Fruit fly (Drosophila melanogaster) whole organism, prepupa: Measurements from ENCODE around the gene pps.

Source experiments
- CG10631 ChIP-seq: fragments of 200-800 bp; sonication (Bioruptor generic); optimal IDR thresholded peaks from 2 replicates; lab custom pipeline; 2016; ENCODE audit warnings: missing biosample characterization, missing genetic modification characterization
- CG10669 ChIP-seq: fragments of 200-800 bp; sonication (Bioruptor generic); optimal IDR thresholded peaks from 3 replicates; lab custom pipeline; 2018; ENCODE audit warnings: missing biosample characterization, mild to moderate bottlenecking, missing genetic modification characterization, moderate library complexity
- CG11294 ChIP-seq: fragments of 200-800 bp; sonication (Bioruptor generic); IDR thresholded peaks from 2 replicates; pipeline ENCODE4 v1.3.6; 2022; ENCODE audit warnings: missing biosample characterization, missing genetic modification characterization
- CG11902 ChIP-seq: fragments of 200-800 bp; sonication (Bioruptor generic); optimal IDR thresholded peaks from 3 replicates; lab custom pipeline; 2016; ENCODE audit warnings: missing biosample characterization, missing genetic modification characterization
- CG15336 ChIP-seq: fragments of 200-800 bp; sonication (Bioruptor generic); IDR thresholded peaks from 2 replicates; pipeline ENCODE4 v1.3.6; 2022; ENCODE audit warnings: missing biosample characterization, missing genetic modification characterization
- CG16779 ChIP-seq: fragments of 200-800 bp; sonication (Bioruptor generic); optimal IDR thresholded peaks from 3 replicates; lab custom pipeline; 2017; ENCODE audit warnings: missing biosample characterization, mild to moderate bottlenecking, missing genetic modification characterization
- CG3032 ChIP-seq: fragments of 200-800 bp; optimal IDR thresholded peaks from 2 replicates; lab custom pipeline; 2019; ENCODE audit warnings: missing biosample characterization, mild to moderate bottlenecking, missing genetic modification characterization, moderate library complexity
- CG34406 ChIP-seq: fragments of 200-800 bp; sonication (Bioruptor generic); optimal IDR thresholded peaks from 3 replicates; lab custom pipeline; 2016; ENCODE audit warnings: missing biosample characterization, missing genetic modification characterization
- CG3919 ChIP-seq: fragments of 200-800 bp; sonication (Bioruptor generic); optimal IDR thresholded peaks from 3 replicates; lab custom pipeline; 2016; ENCODE audit warnings: missing biosample characterization, missing genetic modification characterization
- CG4318 ChIP-seq: fragments of 200-800 bp; sonication (Bioruptor generic); optimal IDR thresholded peaks from 3 replicates; lab custom pipeline; 2017; ENCODE audit warnings: missing biosample characterization, mild to moderate bottlenecking, missing genetic modification characterization
- CG6276 ChIP-seq: fragments of 200-800 bp; sonication (Bioruptor generic); optimal IDR thresholded peaks from 2 replicates; lab custom pipeline; 2017; ENCODE audit warnings: missing biosample characterization, mild to moderate bottlenecking, missing genetic modification characterization
- CG7368 ChIP-seq: fragments of 200-800 bp; sonication (Bioruptor generic); optimal IDR thresholded peaks from 3 replicates; lab custom pipeline; 2016; ENCODE audit warnings: missing biosample characterization, missing genetic modification characterization
- CG8119 ChIP-seq: fragments of 200-800 bp; sonication (Bioruptor generic); IDR thresholded peaks from 3 replicates; pipeline ENCODE4 v1.3.6; 2022; ENCODE audit warnings: missing biosample characterization, missing genetic modification characterization
- CG8632 ChIP-seq: fragments of 200-800 bp; sonication (Bioruptor generic); optimal IDR thresholded peaks from 3 replicates; lab custom pipeline; 2016; ENCODE audit warnings: missing biosample characterization, missing genetic modification characterization
- CG9139 ChIP-seq: fragments of 200-800 bp; sonication (Bioruptor generic); optimal IDR thresholded peaks from 3 replicates; lab custom pipeline; 2017; ENCODE audit warnings: missing biosample characterization, mild to moderate bottlenecking, missing genetic modification characterization
- Eip75B ChIP-seq: fragments of 200-800 bp; sonication (Bioruptor generic); optimal IDR thresholded peaks from 3 replicates; lab custom pipeline; 2016; ENCODE audit warnings: missing biosample characterization, missing genetic modification characterization
- Eip78C ChIP-seq: fragments of 200-800 bp; sonication (Bioruptor generic); peaks from one replicate; lab custom pipeline; 2016; ENCODE audit warnings: missing biosample characterization, missing genetic modification characterization
- Ets21C ChIP-seq: fragments of 200-800 bp; sonication (Bioruptor generic); optimal IDR thresholded peaks from 3 replicates; lab custom pipeline; 2016; ENCODE audit warnings: missing biosample characterization, missing genetic modification characterization
- Ets96B ChIP-seq: fragments of 200-800 bp; optimal IDR thresholded peaks from 2 replicates; lab custom pipeline; 2019; ENCODE audit warnings: missing biosample characterization, mild to moderate bottlenecking, missing genetic modification characterization, moderate library complexity
- Gug ChIP-seq: fragments of 200-800 bp; sonication (Bioruptor generic); IDR thresholded peaks from 2 replicates; pipeline ENCODE4 v1.3.6; 2022; ENCODE audit warnings: missing biosample characterization, missing genetic modification characterization
- Hr38 ChIP-seq: sonication (Bioruptor generic); optimal IDR thresholded peaks from 2 replicates; lab custom pipeline; 2016; ENCODE audit warnings: missing biosample characterization, missing genetic modification characterization
- Lpt ChIP-seq: fragments of 200-800 bp; sonication (Bioruptor generic); optimal IDR thresholded peaks from 3 replicates; lab custom pipeline; 2016; ENCODE audit warnings: missing biosample characterization, missing genetic modification characterization
- Sox14 ChIP-seq: fragments of 200-800 bp; sonication (Bioruptor generic); optimal IDR thresholded peaks from 3 replicates; lab custom pipeline; 2016; ENCODE audit warnings: missing biosample characterization, missing genetic modification characterization
- Sox15 ChIP-seq: fragments of 200-800 bp; sonication (Bioruptor generic); optimal IDR thresholded peaks from 3 replicates; lab custom pipeline; 2016; ENCODE audit warnings: missing biosample characterization, missing genetic modification characterization
- achi ChIP-seq: fragments of 200-800 bp; sonication (Bioruptor generic); optimal IDR thresholded peaks from 3 replicates; lab custom pipeline; 2016; ENCODE audit warnings: missing biosample characterization, missing genetic modification characterization
- cyc ChIP-seq: fragments of 200-800 bp; sonication (Bioruptor generic); optimal IDR thresholded peaks from 3 replicates; lab custom pipeline; 2016; ENCODE audit warnings: missing biosample characterization, missing genetic modification characterization
- dac ChIP-seq: fragments of 200-800 bp; sonication (Bioruptor generic); optimal IDR thresholded peaks from 2 replicates; lab custom pipeline; 2017; ENCODE audit warnings: missing biosample characterization, mild to moderate bottlenecking, missing genetic modification characterization
- eg ChIP-seq: fragments of 200-800 bp; sonication (Bioruptor generic); IDR thresholded peaks from 3 replicates; pipeline ENCODE4 v1.3.6; 2022; ENCODE audit warnings: missing biosample characterization, missing genetic modification characterization
- esn ChIP-seq: fragments of 200-800 bp; sonication (Bioruptor generic); optimal IDR thresholded peaks from 2 replicates; lab custom pipeline; 2016; ENCODE audit warnings: missing biosample characterization, mild to moderate bottlenecking, missing genetic modification characterization, moderate library complexity
- fd59A ChIP-seq: fragments of 200-800 bp; sonication (Bioruptor generic); optimal IDR thresholded peaks from 2 replicates; lab custom pipeline; 2017; ENCODE audit warnings: missing biosample characterization, mild to moderate bottlenecking, missing genetic modification characterization, missing genetic modification reagents
- fkh ChIP-seq: fragments of 200-800 bp; sonication (Bioruptor generic); optimal IDR thresholded peaks from 3 replicates; lab custom pipeline; 2017; ENCODE audit warnings: missing biosample characterization, mild to moderate bottlenecking, missing genetic modification characterization, moderate library complexity
- pdm3 ChIP-seq: fragments of 200-800 bp; sonication (Bioruptor generic); optimal IDR thresholded peaks from 3 replicates; lab custom pipeline; 2016; ENCODE audit warnings: missing biosample characterization, missing genetic modification characterization
- spab ChIP-seq: fragments of 200-800 bp; sonication (Bioruptor generic); optimal IDR thresholded peaks from 2 replicates; lab custom pipeline; 2017; ENCODE audit warnings: missing biosample characterization, mild to moderate bottlenecking, missing genetic modification characterization, missing genetic modification reagents
- svp ChIP-seq: fragments of 200-800 bp; sonication (Bioruptor generic); peaks from one replicate; lab custom pipeline; 2016; ENCODE audit warnings: missing biosample characterization, missing genetic modification characterization
- topi ChIP-seq: fragments of 200-800 bp; sonication (Bioruptor generic); optimal IDR thresholded peaks from 3 replicates; lab custom pipeline; 2016; ENCODE audit warnings: missing biosample characterization, missing genetic modification characterization
- vri ChIP-seq: fragments of 200-800 bp; sonication (Bioruptor generic); optimal IDR thresholded peaks from 3 replicates; lab custom pipeline; 2016; ENCODE audit warnings: missing biosample characterization, mild to moderate bottlenecking, missing genetic modification characterization

The pps gene

DNA sequence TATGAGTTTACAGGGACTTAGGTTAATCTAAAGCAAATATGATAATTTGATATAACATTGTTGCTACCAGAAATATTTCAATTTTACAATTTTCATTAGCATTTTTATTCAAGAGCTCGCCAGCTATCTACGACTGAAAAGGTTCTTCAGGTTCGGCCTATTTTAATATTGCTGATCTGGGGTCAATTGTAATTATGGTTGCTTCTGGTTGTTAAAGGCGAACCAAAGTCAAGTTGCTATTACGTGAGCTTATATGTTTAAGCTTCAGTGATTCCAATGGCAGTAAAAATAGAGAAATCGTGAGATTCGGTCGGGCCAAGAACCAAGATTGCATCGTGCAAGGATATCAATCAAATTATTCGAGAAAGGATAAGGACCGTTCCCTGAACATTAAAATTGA lies 22.3 kb downstream of the pps start, which contains the start of gene Desat2:
Gene Desat2, plus strand, starts transcription at position 301 of the 400 bp plus-strand sequence.
- TF ChIP-seq topi (GFP tag; lab: Kevin White, UChicago) (no peak), Lpt (GFP tag; lab: Kevin White, UChicago) (no peak), Eip75B (GFP tag; lab: Kevin White, UChicago) (no peak)
- TF ChIP-seq, all 60 proteins: peak for 0

DNA sequence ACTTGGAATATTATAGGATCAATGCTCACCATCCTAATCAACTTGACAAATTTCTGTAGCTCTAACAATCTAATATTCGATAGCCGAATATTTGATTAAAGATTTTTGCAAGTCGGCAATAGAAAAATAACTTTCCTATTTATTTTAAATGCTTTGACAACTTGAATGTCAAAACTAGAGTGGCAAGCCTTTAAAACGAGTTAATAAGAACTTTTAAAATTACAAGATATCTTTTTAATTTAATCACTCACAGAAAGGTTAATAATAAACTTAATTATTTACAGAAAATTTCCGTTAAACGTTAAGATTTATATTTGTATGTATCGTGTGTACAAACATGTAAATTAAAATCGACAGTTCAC lies 25.4 kb downstream of the pps start, which contains the start of the genes CG17207 and CG46427:
Gene CG17207, minus strand, starts transcription at position 101 of the 362 bp plus-strand sequence.
Gene CG46427, minus strand, starts transcription at position 101 of the 362 bp plus-strand sequence.
- TF ChIP-seq CG8119 (GFP tag; lab: Robert Waterston, UW) (no peak), spab (GFP tag; lab: Kevin White, UChicago) (no peak), cyc (GFP tag; lab: Kevin White, UChicago) (no peak), Sox15 (GFP tag; lab: Kevin White, UChicago) (no peak), CG11294 (GFP tag; lab: Robert Waterston, UW) (no peak), pdm3 (GFP tag; lab: Kevin White, UChicago) (no peak), Gug (GFP tag; lab: Robert Waterston, UW) (no peak), eg (GFP tag; lab: Robert Waterston, UW) (no peak), CG3919 (no peak), CG8632 (GFP tag; lab: Kevin White, UChicago) (no peak), Sox14 (GFP tag; lab: Kevin White, UChicago) (no peak), Eip78C (GFP tag; lab: Kevin White, UChicago) (no peak), fkh (GFP tag; lab: Kevin White, UChicago) (no peak), CG7368 (GFP tag; lab: Kevin White, UChicago) (no peak)

DNA sequence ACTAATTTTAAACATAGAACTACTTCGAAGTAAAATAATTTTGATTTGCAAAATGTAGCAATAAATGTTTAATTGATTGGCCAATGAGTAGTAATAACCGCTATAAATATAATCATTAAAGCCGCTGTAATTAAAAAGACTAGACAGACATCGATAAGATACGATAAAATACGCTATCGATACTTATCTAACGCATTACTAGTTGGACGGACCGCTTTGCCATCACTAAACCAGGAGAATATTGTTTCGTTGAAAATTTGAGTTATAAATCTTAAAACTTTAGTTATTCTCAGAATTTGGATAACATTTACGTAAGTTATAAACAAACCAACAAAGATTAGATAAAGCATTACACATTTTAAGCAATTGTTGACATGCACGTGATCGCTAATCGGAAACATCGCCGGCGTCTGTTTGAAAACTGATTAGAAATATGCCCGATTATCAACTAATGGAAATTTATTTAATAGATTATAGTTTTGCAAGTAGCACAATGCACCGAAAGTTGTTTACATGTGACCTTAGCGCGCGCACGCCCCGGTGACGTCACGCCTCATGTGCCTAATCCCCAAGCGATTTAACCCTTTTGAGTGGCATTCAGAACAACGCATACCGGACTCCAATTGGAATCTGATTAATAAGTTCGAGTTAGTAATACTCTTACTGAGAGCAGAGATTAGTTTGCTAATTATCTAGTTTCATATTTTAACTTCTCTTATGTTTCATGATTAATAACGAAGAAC lies 25.9 kb downstream of the pps start, which contains the start of gene Desat1:
Gene Desat1, plus strand, starts transcription at position 200 of the 743 bp plus-strand sequence.
- no peak for TF ChIP-seq dac (GFP tag; lab: Kevin White, UChicago)
- TF ChIP-seq CG34406 (GFP tag; lab: Kevin White, UChicago), result no peak
- TF ChIP-seq pdm3 (GFP tag; lab: Kevin White, UChicago), result no peak
- TF ChIP-seq svp (GFP tag; lab: Kevin White, UChicago), result no peak
- no peak for TF ChIP-seq Sox14 (GFP tag; lab: Kevin White, UChicago)
- peak; percentile 66 for TF ChIP-seq Eip78C (GFP tag; lab: Kevin White, UChicago)
- TF ChIP-seq CG6276 (GFP tag; lab: Kevin White, UChicago), result no peak
- TF ChIP-seq eg (GFP tag; lab: Robert Waterston, UW), result no peak
- TF ChIP-seq Ets21C, result no peak
- no peak for TF ChIP-seq fkh (GFP tag; lab: Kevin White, UChicago)
- TF ChIP-seq CG10669 (GFP tag; lab: Kevin White, UChicago), result no peak
- TF ChIP-seq esn (GFP tag; lab: Kevin White, UChicago), result peak; percentile 43
- no peak for TF ChIP-seq CG9139 (GFP tag; lab: Kevin White, UChicago)

DNA sequence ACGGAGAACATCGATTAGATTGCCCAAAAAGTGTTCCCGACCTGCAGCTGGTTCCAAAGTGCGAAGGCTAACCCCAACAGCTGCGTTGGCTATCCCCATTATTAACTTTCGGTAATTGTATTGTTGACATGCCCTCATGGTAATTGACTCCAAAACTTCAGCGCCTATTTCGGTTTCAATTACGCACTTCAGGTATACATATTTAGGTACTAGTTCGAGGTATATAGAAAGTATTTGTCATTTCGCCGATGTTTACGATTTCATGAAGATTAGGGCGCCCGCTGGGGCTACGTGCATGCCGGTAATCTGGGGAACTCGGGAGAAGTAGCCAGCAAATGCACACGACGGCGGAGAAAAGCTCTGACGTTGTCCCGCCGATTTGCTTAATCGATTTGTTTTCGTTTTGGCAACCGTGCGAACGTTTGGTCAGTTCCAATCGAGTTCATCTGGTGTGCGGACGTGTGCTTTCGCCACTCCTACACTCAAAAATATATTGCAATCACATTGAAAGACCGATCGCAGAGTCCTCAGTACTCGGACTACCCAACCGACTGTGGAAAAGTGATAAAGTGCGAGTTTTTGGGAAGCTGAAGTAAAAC lies 27.5 kb downstream of the pps start:
- TF ChIP-seq Ets21C, result no peak
- TF ChIP-seq vri (GFP tag; lab: Kevin White, UChicago), result peak; percentile 70
- TF ChIP-seq svp (GFP tag; lab: Kevin White, UChicago), result peak; percentile 53
- 0 out of 3 replicates have a peak, but pooled peaks have one; percentile 32 for TF ChIP-seq CG8119 (GFP tag; lab: Robert Waterston, UW)
- TF ChIP-seq CG7368 (GFP tag; lab: Kevin White, UChicago), result no peak
- TF ChIP-seq Sox14 (GFP tag; lab: Kevin White, UChicago), result no peak
- TF ChIP-seq Eip78C (GFP tag; lab: Kevin White, UChicago), result peak; percentile 27

DNA sequence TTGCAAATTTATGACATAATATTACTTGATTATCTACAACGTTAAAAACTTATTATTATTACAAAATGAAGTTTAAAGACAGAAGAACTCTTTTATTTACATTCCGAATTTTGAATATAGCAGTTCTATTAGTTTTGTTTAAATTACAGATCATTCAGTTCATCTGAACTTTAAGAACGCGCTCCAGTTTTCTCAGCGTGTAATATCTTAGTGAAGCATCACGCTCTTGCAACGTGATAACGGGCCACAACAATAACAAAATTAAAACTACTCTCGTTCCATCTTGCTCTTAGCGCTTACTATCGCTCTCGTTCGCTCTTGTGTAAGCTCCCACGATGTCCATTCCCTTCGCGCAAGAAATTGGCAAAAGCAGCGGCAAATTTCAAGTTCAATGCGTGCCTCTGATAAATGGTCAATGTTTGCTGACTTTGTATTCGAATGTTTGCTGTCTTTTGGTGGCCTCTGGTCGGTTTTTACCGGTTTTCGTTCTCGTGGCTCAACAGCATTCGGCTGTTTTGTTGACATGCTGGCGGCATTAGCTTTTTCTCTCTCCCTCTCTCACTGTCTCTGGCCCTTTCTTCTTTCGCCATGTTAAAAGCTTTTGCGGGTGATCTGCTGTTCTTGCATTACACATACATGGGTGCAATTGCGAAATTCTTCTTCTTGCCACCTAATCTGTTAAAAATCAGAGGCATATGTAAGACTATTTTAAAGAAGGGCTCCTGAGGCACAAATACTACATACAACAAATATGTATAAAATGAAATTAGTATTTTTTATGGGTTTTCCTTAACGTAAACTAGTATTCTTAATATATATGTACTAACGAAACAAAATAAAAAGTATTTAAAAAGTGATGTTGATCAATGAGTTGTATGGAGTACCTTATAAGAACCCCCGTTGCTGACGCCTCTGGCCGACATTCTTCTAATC lies 29.2 kb downstream of the pps start:
- TF ChIP-seq CG7368 (GFP tag; lab: Kevin White, UChicago) (peak; percentile 21), Eip75B (GFP tag; lab: Kevin White, UChicago) (peak; percentile 51), CG15336 (peak; percentile 68), dac (GFP tag; lab: Kevin White, UChicago) (peak; percentile 12), CG10631 (GFP tag; lab: Kevin White, UChicago) (peak; percentile 45), achi (peak; percentile 45), Ets96B (tag; lab: Kevin White, UChicago) (peak; percentile 58), Hr38 (no peak), CG3032 (tag; lab: Kevin White, UChicago) (peak; percentile 29), CG6276 (GFP tag; lab: Kevin White, UChicago) (peak; percentile 65), CG4318 (GFP tag; lab: Kevin White, UChicago) (peak; percentile 18), CG16779 (tag; lab: Kevin White, UChicago) (no peak), vri (GFP tag; lab: Kevin White, UChicago) (peak; percentile 64), Sox14 (GFP tag; lab: Kevin White, UChicago) (peak; percentile 39), CG3919 (peak; percentile 56), CG11902 (GFP tag; lab: Kevin White, UChicago) (no peak), fd59A (no peak), fkh (GFP tag; lab: Kevin White, UChicago) (peak; percentile 68), Lpt (GFP tag; lab: Kevin White, UChicago) (peak; percentile 33), CG8632 (GFP tag; lab: Kevin White, UChicago) (no peak)
